Fruit fly (Drosophila melanogaster) S2 (cell line): ENCODE data around the gene CG42711.

Source experiments
- CG8478 ChIP-seq: fragments of >200 bp; optimal IDR thresholded peaks from 2 replicates; lab custom pipeline; 2018
- CTCF ChIP-seq, 2 experiments: fragments of >200 bp; optimal IDR thresholded peaks; 2 replicates each; lab custom pipeline; 2018

- no peak for TF ChIP-seq CTCF (optimal IDR thresholded peaks at IDR 0.05; lab: Kevin White, UChicago)
- no peak for TF ChIP-seq CG8478
Observed at dm6 chr2L:13903796-13904330, 27.3 kb downstream of the CG42711 start.
